Fruit fly (Drosophila melanogaster) whole organism, embryonic: ENCODE data around the gene Egfrap.

Source experiments
- BEAF-32 ChIP-seq: fragments of 200-800 bp; sonication (Bioruptor generic); optimal IDR thresholded peaks from 3 replicates; lab custom pipeline; 2017; ENCODE audit warnings: missing biosample characterization, missing genetic modification characterization, mild to moderate bottlenecking, moderate library complexity, missing genetic modification reagents
- Blimp-1 ChIP-seq: fragments of 200-800 bp; sonication (Bioruptor generic); optimal IDR thresholded peaks from 3 replicates; lab custom pipeline; 2018; ENCODE audit warnings: missing biosample characterization, missing genetic modification characterization, mild to moderate bottlenecking, moderate library complexity, missing genetic modification reagents
- CG10267 ChIP-seq: fragments of 200-800 bp; sonication (Bioruptor generic); optimal IDR thresholded peaks from 2 replicates; lab custom pipeline; 2018; ENCODE audit warnings: missing biosample characterization, mild to moderate bottlenecking, missing genetic modification characterization, moderate library complexity
- CG11398 ChIP-seq: fragments of 200-800 bp; sonication (Bioruptor generic); optimal IDR thresholded peaks from 2 replicates; lab custom pipeline; 2016; ENCODE audit warnings: missing biosample characterization, missing genetic modification characterization
- CG13123 ChIP-seq: fragments of 200-800 bp; sonication (Bioruptor generic); optimal IDR thresholded peaks from 2 replicates; lab custom pipeline; 2016; ENCODE audit warnings: missing biosample characterization, missing genetic modification characterization
- CG13624 ChIP-seq: fragments of 200-800 bp; sonication (Bioruptor generic); optimal IDR thresholded peaks from 2 replicates; lab custom pipeline; 2016; ENCODE audit warnings: missing biosample characterization, missing genetic modification characterization
- CG14050 ChIP-seq: fragments of 200-800 bp; sonication (Bioruptor generic); IDR thresholded peaks from 3 replicates; pipeline ENCODE4 v1.3.6; 2022; ENCODE audit warnings: missing biosample characterization, missing genetic modification characterization
- CG14710 ChIP-seq: fragments of 200-800 bp; sonication (Bioruptor generic); optimal IDR thresholded peaks from 3 replicates; lab custom pipeline; 2019; ENCODE audit warnings: missing biosample characterization, mild to moderate bottlenecking, missing genetic modification characterization, moderate library complexity
- CG15696 ChIP-seq: fragments of 200-800 bp; sonication (Bioruptor generic); optimal IDR thresholded peaks from 2 replicates; lab custom pipeline; 2019; ENCODE audit warnings: missing biosample characterization, mild to moderate bottlenecking, missing genetic modification characterization, moderate library complexity
- CG1603 ChIP-seq: fragments of 200-800 bp; sonication (Bioruptor generic); optimal IDR thresholded peaks from 2 replicates; lab custom pipeline; 2019; ENCODE audit warnings: missing biosample characterization, mild to moderate bottlenecking, missing genetic modification characterization, moderate library complexity
- CG2129 ChIP-seq: fragments of 200-800 bp; sonication (Bioruptor generic); IDR thresholded peaks from 2 replicates; pipeline ENCODE4 v1.3.6; 2022; ENCODE audit warnings: missing biosample characterization, missing genetic modification characterization; ENCODE audit not compliant: partially characterized antibody
- CG33557 ChIP-seq: fragments of 200-800 bp; sonication (Bioruptor generic); optimal IDR thresholded peaks from 2 replicates; lab custom pipeline; 2019; ENCODE audit warnings: missing biosample characterization, mild to moderate bottlenecking, missing genetic modification characterization, moderate library complexity
- CG6791 ChIP-seq: fragments of 200-800 bp; sonication (Bioruptor generic); IDR thresholded peaks from 3 replicates; pipeline ENCODE4 v1.3.6; 2022; ENCODE audit warnings: missing biosample characterization, missing genetic modification characterization; ENCODE audit not compliant: partially characterized antibody
- CG7839 ChIP-seq: fragments of 200-800 bp; sonication (Bioruptor generic); optimal IDR thresholded peaks from 3 replicates; lab custom pipeline; 2018; ENCODE audit warnings: missing biosample characterization, mild to moderate bottlenecking, missing genetic modification characterization, moderate library complexity
- CG9609 ChIP-seq: fragments of 200-800 bp; sonication (Bioruptor generic); optimal IDR thresholded peaks from 3 replicates; lab custom pipeline; 2016; ENCODE audit warnings: missing biosample characterization, missing genetic modification characterization
- CG9727 ChIP-seq: fragments of 200-800 bp; sonication (Bioruptor generic); optimal IDR thresholded peaks from 3 replicates; lab custom pipeline; 2017; ENCODE audit warnings: missing biosample characterization, mild to moderate bottlenecking, missing genetic modification characterization
- D ChIP-seq, 2 experiments: fragments of 200-800 bp in 1 of 2; fragments of >200 bp in 1 of 2; sonication (Bioruptor generic) in 1 of 2; optimal IDR thresholded peaks; 2 replicates in 1 of 2; 3 replicates in 1 of 2; lab custom pipeline; 2017; ENCODE audit warnings: mild to moderate bottlenecking in 1 of 2, missing biosample characterization in 1 of 2, missing genetic modification characterization in 1 of 2, missing genetic modification reagents in 1 of 2
- D19A ChIP-seq: fragments of 200-800 bp; optimal IDR thresholded peaks from 3 replicates; lab custom pipeline; 2019; ENCODE audit warnings: missing biosample characterization, mild to moderate bottlenecking, missing genetic modification characterization, moderate library complexity
- Ets65A ChIP-seq: fragments of 200-800 bp; sonication (Bioruptor generic); peaks from one replicate; lab custom pipeline; 2016; ENCODE audit warnings: missing biosample characterization, missing genetic modification characterization
- Med ChIP-seq: fragments of 200-800 bp; sonication (Bioruptor generic); peaks from one replicate; lab custom pipeline; 2016; ENCODE audit warnings: missing biosample characterization, missing genetic modification characterization, mild to moderate bottlenecking, inconsistent platforms, moderate library complexity
- Mrtf ChIP-seq: fragments of 200-800 bp; sonication (Bioruptor generic); IDR thresholded peaks from 3 replicates; pipeline ENCODE4 v1.3.6; 2022; ENCODE audit warnings: missing biosample characterization, missing genetic modification characterization
- NfI ChIP-seq: fragments of 200-800 bp; sonication (Bioruptor generic); optimal IDR thresholded peaks from 3 replicates; lab custom pipeline; 2018; ENCODE audit warnings: missing biosample characterization, mild to moderate bottlenecking, missing genetic modification characterization, moderate library complexity
- Rfx ChIP-seq: fragments of 200-800 bp; sonication (Bioruptor generic); IDR thresholded peaks from 2 replicates; pipeline ENCODE4 v1.3.6; 2022; ENCODE audit warnings: missing biosample characterization, missing genetic modification characterization
- Sox100B ChIP-seq: fragments of 200-800 bp; sonication (Bioruptor generic); optimal IDR thresholded peaks from 3 replicates; lab custom pipeline; 2018; ENCODE audit warnings: missing biosample characterization, mild to moderate bottlenecking, missing genetic modification characterization
- Tbp ChIP-seq: fragments of >200 bp; optimal IDR thresholded peaks from 2 replicates; lab custom pipeline; 2018; ENCODE audit warnings: missing biosample characterization, missing genetic modification characterization
- ash1 ChIP-seq: fragments of 200-800 bp; sonication (Bioruptor generic); optimal IDR thresholded peaks from 2 replicates; lab custom pipeline; 2018; ENCODE audit warnings: missing biosample characterization, mild to moderate bottlenecking, missing genetic modification characterization
- ato ChIP-seq: fragments of 200-800 bp; sonication (Bioruptor generic); IDR thresholded peaks from 2 replicates; pipeline ENCODE4 v1.3.6; 2022; ENCODE audit warnings: missing biosample characterization, missing genetic modification characterization; ENCODE audit not compliant: partially characterized antibody
- bbx ChIP-seq: fragments of 200-800 bp; sonication (Bioruptor generic); IDR thresholded peaks from 2 replicates; pipeline ENCODE4 v1.3.6; 2022; ENCODE audit warnings: missing biosample characterization, missing genetic modification characterization; ENCODE audit not compliant: partially characterized antibody
- bsh ChIP-seq, 2 experiments: fragments of 200-800 bp; sonication (Bioruptor generic); optimal IDR thresholded peaks; 2 replicates each; lab custom pipeline; 2017 to 2018; ENCODE audit warnings: mild to moderate bottlenecking in 2 of 2, missing biosample characterization in 2 of 2, missing genetic modification characterization in 2 of 2, moderate library complexity in 1 of 2
- ci ChIP-seq: fragments of 200-800 bp; sonication (Bioruptor generic); IDR thresholded peaks from 3 replicates; pipeline ENCODE4 v1.3.6; 2022; ENCODE audit warnings: missing biosample characterization, missing genetic modification characterization
- croc ChIP-seq: fragments of 200-800 bp; sonication (Bioruptor generic); conservative IDR thresholded peaks from 3 replicates; pipeline ENCODE4 v1.3.6; 2022; ENCODE audit warnings: missing biosample characterization, missing genetic modification characterization
- da ChIP-seq: fragments of 200-800 bp; sonication (Bioruptor generic); optimal IDR thresholded peaks from 2 replicates; lab custom pipeline; 2016; ENCODE audit warnings: missing biosample characterization, missing genetic modification characterization
- dan ChIP-seq: fragments of 200-800 bp; sonication (Bioruptor generic); IDR thresholded peaks from 2 replicates; pipeline ENCODE4 v1.3.6; 2022; ENCODE audit warnings: missing biosample characterization, missing genetic modification characterization
- dati ChIP-seq: fragments of 200-800 bp; sonication (Bioruptor generic); IDR thresholded peaks from 2 replicates; pipeline ENCODE4 v1.3.6; 2022; ENCODE audit warnings: missing biosample characterization, missing genetic modification characterization
- fd96Cb ChIP-seq: fragments of 200-800 bp; sonication (Bioruptor generic); optimal IDR thresholded peaks from 2 replicates; lab custom pipeline; 2018; ENCODE audit warnings: missing biosample characterization, mild to moderate bottlenecking, missing genetic modification characterization, moderate library complexity
- fu2 ChIP-seq: fragments of 200-800 bp; sonication (Bioruptor generic); optimal IDR thresholded peaks from 2 replicates; lab custom pipeline; 2016; ENCODE audit warnings: missing biosample characterization, missing genetic modification characterization
- gsb-n ChIP-seq: fragments of 200-800 bp; sonication (Bioruptor generic); optimal IDR thresholded peaks from 3 replicates; lab custom pipeline; 2018; ENCODE audit warnings: missing biosample characterization, mild to moderate bottlenecking, missing genetic modification characterization
- jumu ChIP-seq: fragments of 200-800 bp; sonication (Bioruptor generic); optimal IDR thresholded peaks from 3 replicates; lab custom pipeline; 2016; ENCODE audit warnings: missing biosample characterization, missing genetic modification characterization
- lola ChIP-seq, 3 experiments: fragments of >200 bp in 2 of 3; fragments of 200-800 bp in 1 of 3; sonication (Bioruptor generic) in 1 of 3; optimal IDR thresholded peaks; 2 replicates each; lab custom pipeline; 2017 to 2019; ENCODE audit warnings: missing biosample characterization in 3 of 3, missing genetic modification characterization in 3 of 3, mild to moderate bottlenecking in 1 of 3, moderate library complexity in 1 of 3
- mld ChIP-seq: fragments of 200-800 bp; sonication (Bioruptor generic); IDR thresholded peaks from 3 replicates; pipeline ENCODE4 v1.3.6; 2022; ENCODE audit warnings: missing biosample characterization, missing genetic modification characterization; ENCODE audit not compliant: partially characterized antibody
- pfk ChIP-seq: fragments of 200-800 bp; sonication (Bioruptor generic); optimal IDR thresholded peaks from 2 replicates; lab custom pipeline; 2018; ENCODE audit warnings: missing biosample characterization, mild to moderate bottlenecking, missing genetic modification characterization, moderate library complexity
- row ChIP-seq: fragments of 200-800 bp; sonication (Bioruptor generic); IDR thresholded peaks from 3 replicates; pipeline ENCODE4 v1.3.6; 2022; ENCODE audit warnings: missing biosample characterization, missing genetic modification characterization
- sna ChIP-seq: fragments of 200-800 bp; sonication (Bioruptor generic); IDR thresholded peaks from 2 replicates; pipeline ENCODE4 v1.3.6; 2022; ENCODE audit warnings: missing biosample characterization, missing genetic modification characterization; ENCODE audit not compliant: partially characterized antibody
- trem ChIP-seq: fragments of 200-800 bp; optimal IDR thresholded peaks from 3 replicates; lab custom pipeline; 2019; ENCODE audit warnings: missing biosample characterization, mild to moderate bottlenecking, missing genetic modification characterization, moderate library complexity
- trh ChIP-seq: fragments of 200-800 bp; sonication (Bioruptor generic); optimal IDR thresholded peaks from 2 replicates; lab custom pipeline; 2016; ENCODE audit warnings: missing biosample characterization, missing genetic modification characterization
- vvl ChIP-seq: fragments of 200-800 bp; sonication (Bioruptor generic); IDR thresholded peaks from 2 replicates; pipeline ENCODE4 v1.3.6; 2022; ENCODE audit warnings: missing biosample characterization, missing genetic modification characterization
- zfh1 ChIP-seq: fragments of 200-800 bp; sonication (Bioruptor generic); IDR thresholded peaks from 3 replicates; pipeline ENCODE4 v1.3.6; 2022; ENCODE audit warnings: missing biosample characterization, missing genetic modification characterization

Gene Egfrap

dm6 chr3L:5993701-5994499 is 43.4 kb upstream of the Egfrap start (continued):
- TF ChIP-seq ato (GFP tag; lab: Robert Waterston, UW) = 0 out of 2 replicates have a peak, but pooled peaks have one; percentile 27
- peak; percentile 17 for TF ChIP-seq D19A (tag; lab: Kevin White, UChicago)
- no peak for TF ChIP-seq sna
- peak; percentile 32; the same call in 1 of the 2 replicates for TF ChIP-seq CG2129 (GFP tag; lab: Robert Waterston, UW)
- TF ChIP-seq lola (GFP tag; optimal IDR thresholded peaks at IDR 0.05; lab: Kevin White, UChicago) = peak in 1 of 3 experiments; percentile 69
- no peak for TF ChIP-seq fu2 (GFP tag; lab: Kevin White, UChicago)
- TF ChIP-seq da (GFP tag; lab: Kevin White, UChicago) = no peak
- no peak for TF ChIP-seq CG11398
- TF ChIP-seq trem = peak; percentile 16
- TF ChIP-seq D (optimal IDR thresholded peaks at IDR 0.05; lab: Kevin White, UChicago) = no peak
- TF ChIP-seq D (GFP tag; optimal IDR thresholded peaks at IDR 0.05; lab: Kevin White, UChicago) = peak; percentile 40
- 0 out of 2 replicates have a peak, but pooled peaks have one; percentile 31 for TF ChIP-seq vvl
- TF ChIP-seq ash1 (GFP tag; lab: Kevin White, UChicago) = no peak
- no peak for TF ChIP-seq mld (GFP tag; lab: Robert Waterston, UW)
- TF ChIP-seq CG9727 = peak; percentile 55
- TF ChIP-seq CG33557 (GFP tag; lab: Kevin White, UChicago) = peak; percentile 0
- no peak for TF ChIP-seq dati
- peak; percentile 42 for TF ChIP-seq CG14710 (tag; lab: Kevin White, UChicago)
- peak; percentile 33 for TF ChIP-seq CG7839 (tag; lab: Kevin White, UChicago)
- peak; percentile 24 for TF ChIP-seq Med (GFP tag; lab: Kevin White, UChicago)
- TF ChIP-seq croc = peak; percentile 30; the same call in 2 of the 3 replicates
- peak; percentile 17; the same call in 1 of the 3 replicates for TF ChIP-seq row
- TF ChIP-seq Tbp (GFP tag; lab: Kevin White, UChicago) = no peak
- TF ChIP-seq bsh (GFP tag; optimal IDR thresholded peaks at IDR 0.05; lab: Kevin White, UChicago) = peak in 1 of 2 experiments; percentile 24
- TF ChIP-seq zfh1 (GFP tag; lab: Robert Waterston, UW) = 0 out of 3 replicates have a peak, but pooled peaks have one; percentile 21
- TF ChIP-seq Ets65A (GFP tag; lab: Kevin White, UChicago) = peak; percentile 47
- TF ChIP-seq pfk (GFP tag; lab: Kevin White, UChicago) = no peak
- TF ChIP-seq gsb-n = peak; percentile 46
- TF ChIP-seq Blimp-1 (GFP tag; lab: Kevin White, UChicago) = peak; percentile 41
- TF ChIP-seq BEAF-32 (GFP tag; lab: Kevin White, UChicago) = peak; percentile 37
- TF ChIP-seq CG13624 (GFP tag; lab: Kevin White, UChicago) = no peak
- no peak for TF ChIP-seq CG9609 (GFP tag; lab: Kevin White, UChicago)
- TF ChIP-seq CG13123 = no peak
- TF ChIP-seq CG10267 (tag; lab: Kevin White, UChicago) = peak; percentile 16
- no peak for TF ChIP-seq Rfx (GFP tag; lab: Robert Waterston, UW)
- TF ChIP-seq ci (GFP tag; lab: Robert Waterston, UW) = peak; percentile 15; the same call in 1 of the 3 replicates
- TF ChIP-seq dan (GFP tag; lab: Robert Waterston, UW) = no peak
- peak; percentile 4 for TF ChIP-seq fd96Cb (tag; lab: Kevin White, UChicago)
- peak; percentile 57 for TF ChIP-seq CG15696 (tag; lab: Kevin White, UChicago)
- TF ChIP-seq Mrtf (GFP tag; lab: Robert Waterston, UW) = no peak
- 0 out of 3 replicates have a peak, but pooled peaks have one; percentile 33 for TF ChIP-seq CG6791 (GFP tag; lab: Robert Waterston, UW)
- no peak for TF ChIP-seq CG1603 (tag; lab: Kevin White, UChicago)
- no peak for TF ChIP-seq CG14050 (GFP tag; lab: Robert Waterston, UW)
- no peak for TF ChIP-seq trh
- TF ChIP-seq NfI (GFP tag; lab: Kevin White, UChicago) = no peak
- TF ChIP-seq jumu (GFP tag; lab: Kevin White, UChicago) = no peak
- no peak for TF ChIP-seq bbx (GFP tag; lab: Robert Waterston, UW)
- peak; percentile 19 for TF ChIP-seq Sox100B (GFP tag; lab: Kevin White, UChicago)
